Worm (Caenorhabditis elegans) whole organism, young adult: Measurements from ENCODE around the gene cyp-33C2.

Source experiments
- F10E7.11 ChIP-seq: sonication (generic microtip); optimal IDR thresholded peaks from 2 replicates; lab custom pipeline; 2017; ENCODE audit warnings: mild to moderate bottlenecking, missing genetic modification characterization, moderate library complexity, missing compliant biosample characterization
- F23B12.7 ChIP-seq: sonication (generic microtip); optimal IDR thresholded peaks from 2 replicates; lab custom pipeline; 2017; ENCODE audit warnings: missing genetic modification characterization, mild to moderate bottlenecking, missing compliant biosample characterization, antibody characterized with exemption, moderate library complexity; ENCODE audit not compliant: insufficient read depth
- F37B4.10 ChIP-seq: fragments of 200-800 bp; sonication (Bioruptor generic); IDR thresholded peaks from 2 replicates; pipeline ENCODE4 v1.3.6; 2022; ENCODE audit warnings: missing genetic modification characterization, missing compliant biosample characterization
- F49E8.2 ChIP-seq: sonication (generic microtip); optimal IDR thresholded peaks from 3 replicates; lab custom pipeline; 2017; ENCODE audit warnings: missing genetic modification characterization, mild to moderate bottlenecking, missing compliant biosample characterization, antibody characterized with exemption, moderate library complexity; ENCODE audit not compliant: insufficient read depth
- F52B5.7 ChIP-seq: sonication (generic microtip); optimal IDR thresholded peaks from 2 replicates; lab custom pipeline; 2016; ENCODE audit warnings: mild to moderate bottlenecking, missing genetic modification characterization, missing compliant biosample characterization
- F57A8.1 ChIP-seq: fragments of 200-800 bp; sonication (Bioruptor generic); optimal IDR thresholded peaks from 2 replicates; lab custom pipeline; 2018; ENCODE audit warnings: mild to moderate bottlenecking, missing genetic modification characterization, moderate library complexity, missing compliant biosample characterization
- F57C9.4 ChIP-seq: sonication (generic microtip); optimal IDR thresholded peaks from 2 replicates; lab custom pipeline; 2017; ENCODE audit warnings: mild to moderate bottlenecking, missing genetic modification characterization, missing compliant biosample characterization
- K11D2.4 ChIP-seq: fragments of 200-800 bp; sonication (Bioruptor generic); IDR thresholded peaks from 2 replicates; pipeline ENCODE4 v1.3.6; 2022; ENCODE audit warnings: missing genetic modification reagents, missing genetic modification characterization, missing compliant biosample characterization
- Y95B8A.8 ChIP-seq: fragments of 200-800 bp; sonication (Bioruptor generic); IDR thresholded peaks from 2 replicates; pipeline ENCODE4 v1.3.6; 2022; ENCODE audit warnings: missing genetic modification reagents, missing genetic modification characterization, missing compliant biosample characterization
- attf-5 ChIP-seq: fragments of 200-800 bp; sonication (Bioruptor generic); optimal IDR thresholded peaks from 2 replicates; lab custom pipeline; 2018; ENCODE audit warnings: mild to moderate bottlenecking, missing genetic modification characterization, missing compliant biosample characterization
- bed-2 ChIP-seq: fragments of 200-800 bp; sonication (Bioruptor generic); IDR thresholded peaks from 2 replicates; pipeline ENCODE4 v1.3.6; 2022; ENCODE audit warnings: missing genetic modification reagents, missing genetic modification characterization, missing compliant biosample characterization
- ccch-3 ChIP-seq: fragments of 200-800 bp; sonication (Bioruptor generic); optimal IDR thresholded peaks from 2 replicates; lab custom pipeline; 2018; ENCODE audit warnings: mild to moderate bottlenecking, missing genetic modification characterization, missing compliant biosample characterization
- cebp-1 ChIP-seq, 2 experiments: fragments of 200-800 bp in 1 of 2; sonication (Bioruptor generic) in 1 of 2; sonication (generic microtip) in 1 of 2; IDR thresholded peaks in 1 of 2; optimal IDR thresholded peaks in 1 of 2; 2 replicates each; pipeline versions ENCODE4 v1.3.6 to Lab custom; 2017 to 2022; ENCODE audit warnings: missing compliant biosample characterization in 2 of 2, missing genetic modification characterization in 2 of 2, mild to moderate bottlenecking in 1 of 2, missing genetic modification reagents in 1 of 2, moderate library complexity in 1 of 2
- ceh-58 ChIP-seq: fragments of 200-800 bp; sonication (Bioruptor generic); IDR thresholded peaks from 2 replicates; pipeline ENCODE4 v1.3.6; 2022; ENCODE audit warnings: missing genetic modification characterization, missing compliant biosample characterization
- ceh-91 ChIP-seq: fragments of 200-800 bp; sonication (Bioruptor generic); IDR thresholded peaks from 2 replicates; pipeline ENCODE4 v1.3.6; 2022; ENCODE audit warnings: missing genetic modification reagents, missing genetic modification characterization, missing compliant biosample characterization
- dox-1 ChIP-seq: fragments of 200-800 bp; sonication (Bioruptor generic); IDR thresholded peaks from 2 replicates; pipeline ENCODE4 v1.3.6; 2022; ENCODE audit warnings: missing genetic modification reagents, missing genetic modification characterization, missing compliant biosample characterization
- efl-1 ChIP-seq: fragments of 150-350 bp; optimal IDR thresholded peaks from 2 replicates; lab custom pipeline; 2014; ENCODE audit warnings: missing biosample characterization, missing genetic modification reagents, missing genetic modification characterization
- egl-44 ChIP-seq: fragments of 200-800 bp; sonication (Bioruptor generic); IDR thresholded peaks from 2 replicates; pipeline ENCODE4 v1.3.6; 2022; ENCODE audit warnings: missing genetic modification reagents, missing genetic modification characterization, missing compliant biosample characterization
- hlh-26 ChIP-seq: fragments of 200-800 bp; sonication (Bioruptor generic); conservative IDR thresholded peaks from 2 replicates; pipeline ENCODE4 v1.3.6; 2022; ENCODE audit warnings: missing genetic modification reagents, missing genetic modification characterization, missing compliant biosample characterization
- hmg-1.2 ChIP-seq: fragments of 200-800 bp; sonication (Bioruptor generic); IDR thresholded peaks from 2 replicates; pipeline ENCODE4 v1.3.6; 2022; ENCODE audit warnings: missing genetic modification reagents, missing genetic modification characterization, missing compliant biosample characterization
- hrde-1 ChIP-seq: sonication (generic microtip); optimal IDR thresholded peaks from 2 replicates; lab custom pipeline; 2016; ENCODE audit warnings: missing genetic modification characterization, mild to moderate bottlenecking, missing compliant biosample characterization, moderate library complexity, missing genotype, missing genetic modification reagents, borderline replicate concordance
- let-526 ChIP-seq: fragments of 200-800 bp; sonication (Bioruptor generic); IDR thresholded peaks from 2 replicates; pipeline ENCODE4 v1.3.6; 2022; ENCODE audit warnings: missing genetic modification reagents, missing genetic modification characterization, missing compliant biosample characterization
- lin-40 ChIP-seq: sonication (generic microtip); optimal IDR thresholded peaks from 2 replicates; lab custom pipeline; 2016; ENCODE audit warnings: missing genetic modification characterization, mild to moderate bottlenecking, missing compliant biosample characterization, missing genotype, missing genetic modification reagents
- lir-1 ChIP-seq: fragments of 200-800 bp; sonication (Bioruptor generic); conservative IDR thresholded peaks from 2 replicates; pipeline ENCODE4 v1.3.6; 2022; ENCODE audit warnings: missing genetic modification reagents, missing genetic modification characterization, missing compliant biosample characterization
- nfyb-1 ChIP-seq: fragments of 200-800 bp; sonication (Bioruptor generic); IDR thresholded peaks from 2 replicates; pipeline ENCODE4 v1.3.6; 2022; ENCODE audit warnings: missing genetic modification reagents, missing genetic modification characterization, missing compliant biosample characterization
- nhr-80 ChIP-seq: sonication (generic microtip); optimal IDR thresholded peaks from 2 replicates; lab custom pipeline; 2016; ENCODE audit warnings: missing genetic modification characterization, missing compliant biosample characterization
- rpc-1 ChIP-seq, 2 experiments: fragments of 150-350 bp in 1 of 2; sonication (generic microtip) in 1 of 2; optimal IDR thresholded peaks; 2 replicates each; lab custom pipeline; 2014 to 2018; ENCODE audit warnings: missing biosample characterization in 1 of 2, missing genetic modification characterization in 1 of 2, missing genetic modification reagents in 1 of 2, missing genotype in 1 of 2
- snpc-1.1 ChIP-seq: sonication (generic microtip); optimal IDR thresholded peaks from 2 replicates; lab custom pipeline; 2017; ENCODE audit warnings: missing genetic modification characterization, mild to moderate bottlenecking, missing compliant biosample characterization, antibody characterized with exemption, moderate library complexity, missing genotype, missing genetic modification reagents; ENCODE audit not compliant: insufficient read depth
- snpc-4 ChIP-seq, 5 experiments: fragments of 150-350 bp in 1 of 5; sonication (generic microtip) in 4 of 5; optimal IDR thresholded peaks; 2 replicates each; lab custom pipeline; 2014 to 2018; ENCODE audit warnings: missing genetic modification characterization in 5 of 5, missing biosample characterization in 3 of 5, antibody characterized with exemption in 2 of 5, mild to moderate bottlenecking in 2 of 5, missing compliant biosample characterization in 2 of 5, missing genotype in 2 of 5, moderate library complexity in 2 of 5, missing genetic modification reagents in 1 of 5
- unc-130 ChIP-seq: sonication (generic microtip); optimal IDR thresholded peaks from 2 replicates; lab custom pipeline; 2016; ENCODE audit warnings: missing genetic modification reagents, missing genetic modification characterization, missing compliant biosample characterization
- zfh-2 ChIP-seq: fragments of 200-800 bp; sonication (Bioruptor generic); conservative IDR thresholded peaks from 2 replicates; pipeline ENCODE4 v1.3.6; 2022; ENCODE audit warnings: missing genetic modification reagents, missing genetic modification characterization, missing compliant biosample characterization
- zim-3 ChIP-seq: sonication (generic microtip); optimal IDR thresholded peaks from 2 replicates; lab custom pipeline; 2017; ENCODE audit warnings: mild to moderate bottlenecking, missing genetic modification characterization, moderate library complexity, missing compliant biosample characterization
- ztf-25 ChIP-seq: fragments of 200-800 bp; sonication (Bioruptor generic); IDR thresholded peaks from 2 replicates; pipeline ENCODE4 v1.3.6; 2022; ENCODE audit warnings: missing genetic modification reagents, missing genetic modification characterization, missing compliant biosample characterization

Gene cyp-33C2

DNA sequence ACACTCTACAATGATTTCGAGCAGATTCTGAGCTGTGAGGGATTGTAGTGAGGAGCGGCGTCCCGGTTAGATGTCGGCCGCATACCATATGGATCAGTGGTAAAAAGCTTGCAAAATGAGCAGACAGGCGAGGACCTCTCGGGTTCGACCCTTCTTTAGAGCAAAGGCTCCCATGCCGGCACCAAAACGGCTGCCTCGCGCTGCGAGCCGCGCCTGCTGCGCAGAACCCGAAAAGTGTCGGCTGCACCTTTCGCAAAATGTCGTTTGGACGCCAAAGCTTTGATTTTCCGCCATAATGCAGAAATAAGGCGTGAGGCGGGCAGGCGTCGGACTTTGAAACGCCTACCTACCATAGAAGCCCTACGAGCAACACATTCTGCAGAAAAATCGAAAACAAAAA lies 7.1 kb downstream of the cyp-33C2 start (continued):
- TF ChIP-seq hlh-26 (GFP tag; lab: Robert Waterston, UW), result no peak
- TF ChIP-seq unc-130 (GFP tag; lab: Kevin White, UChicago), result no peak

DNA sequence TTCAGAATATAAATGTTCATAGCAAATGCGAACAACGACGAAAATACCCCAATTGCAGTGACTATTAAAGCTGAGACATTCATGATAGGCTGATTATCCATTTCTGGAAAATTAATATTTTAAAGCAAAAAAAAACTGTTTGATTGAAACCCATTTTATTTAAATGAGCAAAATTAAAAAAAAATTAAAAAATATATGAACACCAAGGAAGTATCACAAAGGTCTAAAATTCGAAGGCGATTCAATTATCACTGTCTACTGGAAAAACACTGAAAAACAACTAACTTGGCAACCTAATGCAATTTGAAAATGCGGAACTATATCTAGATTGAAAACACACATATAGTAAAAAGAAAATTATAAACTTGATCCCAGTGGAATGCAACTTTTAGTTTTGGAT lies 7.8 kb downstream of the cyp-33C2 start, which contains the start of gene srbc-42:
Gene srbc-42 (minus strand): TSS at position 101 of the 400 bp plus-strand sequence.
- no peak for TF ChIP-seq F10E7.11 (tag; lab: Kevin White, UChicago)
- no peak for TF ChIP-seq ceh-91 (GFP tag; lab: Robert Waterston, UW)
- no peak for TF ChIP-seq zim-3 (tag; lab: Kevin White, UChicago)
- no peak for TF ChIP-seq bed-2
- no peak for TF ChIP-seq lin-40 (tag; lab: Kevin White, UChicago)
- TF ChIP-seq Y95B8A.8 (GFP tag; lab: Robert Waterston, UW), result no peak
- no peak for TF ChIP-seq attf-5 (GFP tag; lab: Kevin White, UChicago)
- TF ChIP-seq F57C9.4 (tag; lab: Kevin White, UChicago), result no peak
- no peak for TF ChIP-seq K11D2.4 (GFP tag; lab: Robert Waterston, UW)
- TF ChIP-seq F49E8.2 (tag; lab: Kevin White, UChicago), result no peak
- no peak for TF ChIP-seq dox-1 (GFP tag; lab: Robert Waterston, UW)
- no peak for TF ChIP-seq F52B5.7 (tag; lab: Kevin White, UChicago)
- no peak for TF ChIP-seq ccch-3 (GFP tag; lab: Kevin White, UChicago)
- TF ChIP-seq cebp-1 (GFP tag; IDR thresholded peaks at IDR 0.05; lab: Robert Waterston, UW), result no peak
- TF ChIP-seq cebp-1 (tag; optimal IDR thresholded peaks at IDR 0.05; lab: Kevin White, UChicago), result no peak
- no peak for TF ChIP-seq hrde-1
- TF ChIP-seq snpc-4 (GFP tag; optimal IDR thresholded peaks at IDR 0.05; lab: Kevin White, UChicago), result no peak
- TF ChIP-seq snpc-4 (tag; optimal IDR thresholded peaks at IDR 0.05; lab: Kevin White, UChicago), result no peak
- no peak for TF ChIP-seq ztf-25 (GFP tag; lab: Robert Waterston, UW)
- TF ChIP-seq ceh-58, result no peak
- no peak for TF ChIP-seq F57A8.1 (GFP tag; lab: Kevin White, UChicago)
- TF ChIP-seq rpc-1 (optimal IDR thresholded peaks at IDR 0.05; lab: Kevin White, UChicago), result no peak
- no peak for TF ChIP-seq rpc-1 (tag; optimal IDR thresholded peaks at IDR 0.05; lab: Kevin White, UChicago)
- TF ChIP-seq, all 124 proteins: peak for 0

DNA sequence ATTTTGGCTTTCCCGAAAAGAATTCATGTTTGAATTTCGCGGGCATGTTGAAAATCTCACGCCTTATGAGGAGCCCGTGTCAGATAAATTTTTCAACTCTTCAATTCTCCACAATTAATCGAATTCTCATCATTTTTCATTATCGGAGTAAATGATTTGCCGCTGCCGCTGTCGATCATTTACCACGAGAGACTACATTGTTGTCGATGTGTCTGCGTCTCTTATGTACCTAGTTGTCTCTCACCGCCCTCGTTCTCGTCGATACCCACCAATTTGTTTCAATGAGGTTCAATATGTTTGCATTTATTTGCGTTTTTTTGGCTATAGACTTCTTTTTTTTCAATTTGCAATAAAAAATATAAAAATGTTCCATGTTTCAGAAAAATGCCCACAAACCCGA lies 8.8 kb downstream of the cyp-33C2 start, which contains the start of gene nhr-13:
Gene nhr-13 (plus strand): TSS at position 369 of the 400 bp plus-strand sequence.
- no peak for TF ChIP-seq egl-44 (GFP tag; lab: Robert Waterston, UW)
- peak; percentile 92 for TF ChIP-seq hmg-1.2 (GFP tag; lab: Robert Waterston, UW)
- peak; percentile 47 for TF ChIP-seq nhr-80 (tag; lab: Kevin White, UChicago)

DNA sequence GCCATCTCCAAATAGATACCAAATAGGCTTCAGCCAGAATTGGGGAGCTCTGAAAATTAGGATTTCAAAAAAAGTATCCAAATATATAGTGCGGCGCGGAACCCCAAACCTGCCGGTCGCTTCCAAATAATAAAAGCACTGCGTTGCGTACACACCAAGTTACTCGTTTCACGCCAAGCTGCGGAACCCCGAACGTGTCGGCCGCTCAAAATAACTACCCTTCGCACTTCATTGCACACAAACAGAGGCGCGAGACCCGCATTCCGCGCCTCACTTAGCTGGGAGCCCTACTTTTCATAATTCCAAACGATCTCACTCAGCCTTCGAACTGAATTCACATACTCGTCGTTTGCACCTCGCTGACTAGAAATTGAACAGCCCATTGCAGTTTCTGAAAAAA lies 16.3 kb downstream of the cyp-33C2 start:
- 0 out of 2 replicates have a peak, but pooled peaks have one; percentile 39 for TF ChIP-seq nfyb-1 (GFP tag; lab: Robert Waterston, UW)
- peak; percentile 37 for TF ChIP-seq snpc-1.1 (tag; lab: Kevin White, UChicago)
- TF ChIP-seq let-526 (GFP tag; lab: Robert Waterston, UW), result no peak
- 0 out of 2 replicates have a peak, but pooled peaks have one; percentile 72 for TF ChIP-seq F37B4.10 (GFP tag; lab: Robert Waterston, UW)
- no peak for TF ChIP-seq F23B12.7 (tag; lab: Kevin White, UChicago)
- no peak for TF ChIP-seq snpc-4 (GFP tag; optimal IDR thresholded peaks at IDR 0.05; lab: Kevin White, UChicago)
- TF ChIP-seq snpc-4 (tag; optimal IDR thresholded peaks at IDR 0.05; lab: Kevin White, UChicago), result peak in 2 of 4 experiments; percentile 81 to 90
- no peak for TF ChIP-seq efl-1 (GFP tag; lab: Kevin White, UChicago)
- TF ChIP-seq zfh-2, result 0 out of 2 replicates have a peak, but pooled peaks have one; percentile 12
- no peak for TF ChIP-seq lir-1 (GFP tag; lab: Robert Waterston, UW)
- TF ChIP-seq, all 124 proteins: peak for 5
